Worm (Caenorhabditis elegans) whole organism, L1 larva: Measurements from ENCODE around the gene oac-15.

Experiments
- ces-1 ChIP-seq: fragments of 150-350 bp; optimal IDR thresholded peaks from 2 replicates; lab custom pipeline; 2014; ENCODE audit warnings: missing biosample characterization, missing genetic modification reagents, missing genetic modification characterization
- egl-27 ChIP-seq, 2 experiments: fragments of 150-350 bp in 1 of 2; sonication (generic microtip); optimal IDR thresholded peaks; 3 replicates each; lab custom pipeline; 2017 to 2018; ENCODE audit warnings: missing biosample characterization in 2 of 2, missing genetic modification characterization in 2 of 2, missing genetic modification reagents in 2 of 2
- elt-2 ChIP-seq: sonication (generic microtip); optimal IDR thresholded peaks from 2 replicates; lab custom pipeline; 2016; ENCODE audit warnings: missing genetic modification characterization, mild to moderate bottlenecking, inconsistent platforms, missing compliant biosample characterization, missing genetic modification reagents
- lin-13 ChIP-seq: fragments of 150-350 bp; optimal IDR thresholded peaks from 2 replicates; lab custom pipeline; 2014; ENCODE audit warnings: missing biosample characterization, missing genetic modification reagents, missing genetic modification characterization
- lin-39 ChIP-seq: fragments of 150-350 bp; optimal IDR thresholded peaks from 2 replicates; lab custom pipeline; 2014; ENCODE audit warnings: missing biosample characterization, missing genetic modification reagents, missing genetic modification characterization
- mab-9 ChIP-seq: fragments of 200-800 bp; sonication (Bioruptor generic); IDR thresholded peaks from 2 replicates; pipeline ENCODE4 v1.3.6; 2022; ENCODE audit warnings: missing genetic modification reagents, missing genetic modification characterization, missing compliant biosample characterization
- mdl-1 ChIP-seq, 2 experiments: fragments of 150-350 bp; optimal IDR thresholded peaks; 2 replicates each; lab custom pipeline; 2014 to 2017; ENCODE audit warnings: missing biosample characterization in 2 of 2, missing genetic modification characterization in 2 of 2, inconsistent platforms in 1 of 2
- nhr-11 ChIP-seq: fragments of 150-350 bp; optimal IDR thresholded peaks from 2 replicates; lab custom pipeline; 2014; ENCODE audit warnings: missing biosample characterization, missing genetic modification characterization
- nhr-237 ChIP-seq: fragments of 150-350 bp; optimal IDR thresholded peaks from 2 replicates; lab custom pipeline; 2014; ENCODE audit warnings: missing biosample characterization, missing genetic modification characterization
- skn-1 ChIP-seq: fragments of 150-350 bp; optimal IDR thresholded peaks from 2 replicates; lab custom pipeline; 2014; ENCODE audit warnings: missing biosample characterization, missing genetic modification characterization
- unc-62 ChIP-seq: fragments of 150-350 bp; optimal IDR thresholded peaks from 2 replicates; lab custom pipeline; 2014; ENCODE audit warnings: missing biosample characterization, missing genetic modification reagents, missing genetic modification characterization
- unc-86 ChIP-seq: sonication (generic microtip); optimal IDR thresholded peaks from 2 replicates; lab custom pipeline; 2016; ENCODE audit warnings: missing genetic modification characterization, missing compliant biosample characterization

- no peak for TF ChIP-seq elt-2 (tag; lab: Kevin White, UChicago)
- TF ChIP-seq nhr-11 (tag; lab: Kevin White, UChicago), result no peak
- no peak for TF ChIP-seq skn-1 (tag; lab: Kevin White, UChicago)
- no peak for TF ChIP-seq mdl-1 (tag; optimal IDR thresholded peaks at IDR 0.05; lab: Kevin White, UChicago)
- no peak for TF ChIP-seq unc-62 (GFP tag; lab: Kevin White, UChicago)
- no peak for TF ChIP-seq mab-9
- no peak for TF ChIP-seq ces-1 (GFP tag; lab: Kevin White, UChicago)
- no peak for TF ChIP-seq egl-27 (tag; optimal IDR thresholded peaks at IDR 0.05; lab: Kevin White, UChicago)
- TF ChIP-seq lin-39, result no peak
- no peak for TF ChIP-seq unc-86 (tag; lab: Kevin White, UChicago)
- TF ChIP-seq lin-13 (GFP tag; lab: Kevin White, UChicago), result no peak
- no peak for TF ChIP-seq nhr-237 (tag; lab: Kevin White, UChicago)
These were observed 4.8 kb downstream of the oac-15 start, which contains the start of gene irld-26 for ce11 chrV:16204888-16205287.
